Fruit fly (Drosophila melanogaster): Measurements from ENCODE around the gene CG16782.

dm6 chrX:3473636-3474035 is 13.6 kb upstream of the CG16782 start:
- TF ChIP-seq CG8478 (optimal IDR thresholded peaks at IDR 0.05), result no peak
- no peak for TF ChIP-seq CTCF (optimal IDR thresholded peaks at IDR 0.05)
